Fruit fly (Drosophila melanogaster) whole organism, embryonic: Measurements from ENCODE around the gene Ir67a.
A peak's percentile ranks its signal among the peaks of the same experiment; 100 is the strongest.

Source experiments
- Ada2b ChIP-seq: fragments of 200-800 bp; sonication (Bioruptor generic); IDR thresholded peaks from 2 replicates; pipeline ENCODE4 v1.3.6; 2022; ENCODE audit warnings: missing biosample characterization, missing genetic modification characterization
- CG11504 ChIP-seq: fragments of 200-800 bp; sonication (Bioruptor generic); optimal IDR thresholded peaks from 3 replicates; lab custom pipeline; 2019; ENCODE audit warnings: missing biosample characterization, mild to moderate bottlenecking, missing genetic modification characterization, moderate library complexity
- CG13424 ChIP-seq: fragments of 200-800 bp; sonication (Bioruptor generic); optimal IDR thresholded peaks from 2 replicates; lab custom pipeline; 2019; ENCODE audit warnings: missing biosample characterization, mild to moderate bottlenecking, missing genetic modification characterization, moderate library complexity
- CG13894 ChIP-seq: fragments of 200-800 bp; sonication (Bioruptor generic); optimal IDR thresholded peaks from 3 replicates; lab custom pipeline; 2018; ENCODE audit warnings: missing biosample characterization, mild to moderate bottlenecking, missing genetic modification characterization, moderate library complexity
- CG14667 ChIP-seq: fragments of 200-800 bp; sonication (Bioruptor generic); IDR thresholded peaks from 2 replicates; pipeline ENCODE4 v1.3.6; 2022; ENCODE audit warnings: missing biosample characterization, missing genetic modification characterization
- CG14965 ChIP-seq: fragments of 200-800 bp; sonication (Bioruptor generic); optimal IDR thresholded peaks from 2 replicates; lab custom pipeline; 2016; ENCODE audit warnings: missing biosample characterization, missing genetic modification characterization, borderline replicate concordance
- CG1529 ChIP-seq: fragments of 200-800 bp; sonication (Bioruptor generic); optimal IDR thresholded peaks from 3 replicates; lab custom pipeline; 2018; ENCODE audit warnings: missing biosample characterization, missing genetic modification characterization
- CG16813 ChIP-seq: fragments of 200-800 bp; sonication (Bioruptor generic); IDR thresholded peaks from 3 replicates; pipeline ENCODE4 v1.3.6; 2022; ENCODE audit warnings: missing biosample characterization, missing genetic modification characterization; ENCODE audit not compliant: partially characterized antibody
- CG4617 ChIP-seq: fragments of 200-800 bp; sonication (Bioruptor generic); optimal IDR thresholded peaks from 3 replicates; lab custom pipeline; 2016; ENCODE audit warnings: missing biosample characterization, missing genetic modification characterization, borderline replicate concordance
- CG5245 ChIP-seq: fragments of 200-800 bp; sonication (Bioruptor generic); optimal IDR thresholded peaks from 3 replicates; lab custom pipeline; 2016; ENCODE audit warnings: missing biosample characterization, missing genetic modification characterization
- CG6683 ChIP-seq: fragments of 200-800 bp; sonication (Bioruptor generic); optimal IDR thresholded peaks from 2 replicates; lab custom pipeline; 2017; ENCODE audit warnings: missing biosample characterization, mild to moderate bottlenecking, missing genetic modification characterization, missing genetic modification reagents
- CG7928 ChIP-seq: fragments of 200-800 bp; sonication (Bioruptor generic); optimal IDR thresholded peaks from 2 replicates; lab custom pipeline; 2017; ENCODE audit warnings: missing biosample characterization, mild to moderate bottlenecking, missing genetic modification characterization
- CG8290 ChIP-seq, 3 experiments: fragments of 200-800 bp; sonication (Bioruptor generic); optimal IDR thresholded peaks; 2 replicates each; lab custom pipeline; 2016 to 2019; ENCODE audit warnings: missing biosample characterization in 3 of 3, missing genetic modification characterization in 3 of 3, mild to moderate bottlenecking in 2 of 3, moderate library complexity in 1 of 3
- Dip3 ChIP-seq: fragments of 200-800 bp; sonication (Bioruptor generic); optimal IDR thresholded peaks from 3 replicates; lab custom pipeline; 2016; ENCODE audit warnings: missing biosample characterization, missing genetic modification characterization
- Drgx ChIP-seq: fragments of 200-800 bp; sonication (Bioruptor generic); IDR thresholded peaks from 2 replicates; pipeline ENCODE4 v1.3.6; 2022; ENCODE audit warnings: missing biosample characterization, missing genetic modification characterization
- Ets97D ChIP-seq: fragments of 200-800 bp; sonication (Bioruptor generic); optimal IDR thresholded peaks from 3 replicates; lab custom pipeline; 2016; ENCODE audit warnings: missing biosample characterization, missing genetic modification characterization
- Fer1 ChIP-seq: fragments of 200-800 bp; sonication (Bioruptor generic); optimal IDR thresholded peaks from 2 replicates; lab custom pipeline; 2017; ENCODE audit warnings: missing biosample characterization, mild to moderate bottlenecking, missing genetic modification characterization
- Hmr ChIP-seq: fragments of 200-800 bp; sonication (Bioruptor generic); optimal IDR thresholded peaks from 3 replicates; lab custom pipeline; 2017; ENCODE audit warnings: mild to moderate bottlenecking, missing biosample characterization, missing genetic modification reagents, missing genetic modification characterization
- Hr3 ChIP-seq: fragments of 200-800 bp; sonication (Bioruptor generic); optimal IDR thresholded peaks from 3 replicates; lab custom pipeline; 2016; ENCODE audit warnings: missing biosample characterization, missing genetic modification characterization
- MESR4 ChIP-seq: fragments of 200-800 bp; sonication (Bioruptor generic); optimal IDR thresholded peaks from 2 replicates; lab custom pipeline; 2018; ENCODE audit warnings: missing biosample characterization, mild to moderate bottlenecking, missing genetic modification characterization, moderate library complexity
- Mrtf ChIP-seq: fragments of 200-800 bp; sonication (Bioruptor generic); IDR thresholded peaks from 3 replicates; pipeline ENCODE4 v1.3.6; 2022; ENCODE audit warnings: missing biosample characterization, missing genetic modification characterization
- NFAT ChIP-seq: fragments of 200-800 bp; sonication (Bioruptor generic); IDR thresholded peaks from 2 replicates; pipeline ENCODE4 v1.3.6; 2022; ENCODE audit warnings: missing biosample characterization, missing genetic modification characterization
- Ptx1 ChIP-seq: fragments of 200-800 bp; sonication (Bioruptor generic); IDR thresholded peaks from 2 replicates; pipeline ENCODE4 v1.3.6; 2022; ENCODE audit warnings: missing biosample characterization, missing genetic modification characterization
- ac ChIP-seq: fragments of 200-800 bp; sonication (Bioruptor generic); optimal IDR thresholded peaks from 3 replicates; lab custom pipeline; 2017; ENCODE audit warnings: missing biosample characterization, mild to moderate bottlenecking, missing genetic modification characterization
- bsh ChIP-seq, 2 experiments: fragments of 200-800 bp; sonication (Bioruptor generic); optimal IDR thresholded peaks; 2 replicates each; lab custom pipeline; 2017 to 2018; ENCODE audit warnings: mild to moderate bottlenecking in 2 of 2, missing biosample characterization in 2 of 2, missing genetic modification characterization in 2 of 2, moderate library complexity in 1 of 2
- crc ChIP-seq: fragments of 200-800 bp; sonication (Bioruptor generic); optimal IDR thresholded peaks from 2 replicates; lab custom pipeline; 2016; ENCODE audit warnings: missing biosample characterization, missing genetic modification characterization
- dimm ChIP-seq: fragments of 200-800 bp; sonication (Bioruptor generic); IDR thresholded peaks from 2 replicates; pipeline ENCODE4 v1.3.6; 2022; ENCODE audit warnings: missing biosample characterization, missing genetic modification characterization
- disco-r ChIP-seq: fragments of 200-800 bp; sonication (Bioruptor generic); optimal IDR thresholded peaks from 2 replicates; lab custom pipeline; 2016; ENCODE audit warnings: missing biosample characterization, missing genetic modification characterization
- ems ChIP-seq: fragments of 200-800 bp; sonication (Bioruptor generic); optimal IDR thresholded peaks from 3 replicates; lab custom pipeline; 2016; ENCODE audit warnings: missing biosample characterization, missing genetic modification characterization
- fd3F ChIP-seq: fragments of 200-800 bp; sonication (Bioruptor generic); optimal IDR thresholded peaks from 2 replicates; lab custom pipeline; 2018; ENCODE audit warnings: missing biosample characterization, mild to moderate bottlenecking, missing genetic modification characterization, moderate library complexity
- gcm2 ChIP-seq: fragments of 200-800 bp; sonication (Bioruptor generic); optimal IDR thresholded peaks from 2 replicates; lab custom pipeline; 2016; ENCODE audit warnings: missing biosample characterization, missing genetic modification characterization
- hbn ChIP-seq: fragments of 200-800 bp; sonication (Bioruptor generic); IDR thresholded peaks from 2 replicates; pipeline ENCODE4 v1.3.6; 2022; ENCODE audit warnings: missing biosample characterization, missing genetic modification characterization; ENCODE audit not compliant: partially characterized antibody
- her ChIP-seq: fragments of 200-800 bp; sonication (Bioruptor generic); optimal IDR thresholded peaks from 2 replicates; lab custom pipeline; 2016; ENCODE audit warnings: missing biosample characterization, missing genetic modification characterization
- hkb ChIP-seq, 2 experiments: fragments of 200-800 bp in 1 of 2; fragments of >200 bp in 1 of 2; sonication (Bioruptor generic) in 1 of 2; IDR thresholded peaks in 1 of 2; optimal IDR thresholded peaks in 1 of 2; 2 replicates each; pipeline versions ENCODE4 v1.3.6 to Lab custom; 2017 to 2022; ENCODE audit warnings: missing biosample characterization in 1 of 2, missing genetic modification characterization in 1 of 2
- hth ChIP-seq: fragments of >200 bp; optimal IDR thresholded peaks from 2 replicates; lab custom pipeline; 2017; ENCODE audit warnings: inconsistent platforms
- jing ChIP-seq: fragments of 200-800 bp; sonication (Bioruptor generic); optimal IDR thresholded peaks from 2 replicates; lab custom pipeline; 2018; ENCODE audit warnings: missing biosample characterization, mild to moderate bottlenecking, missing genetic modification characterization
- kah ChIP-seq: fragments of 200-800 bp; sonication (Bioruptor generic); optimal IDR thresholded peaks from 2 replicates; lab custom pipeline; 2018; ENCODE audit warnings: missing biosample characterization, mild to moderate bottlenecking, missing genetic modification characterization
- ken ChIP-seq: fragments of 200-800 bp; sonication (Bioruptor generic); IDR thresholded peaks from 3 replicates; pipeline ENCODE4 v1.3.6; 2022; ENCODE audit warnings: missing biosample characterization, missing genetic modification characterization
- lmd ChIP-seq: fragments of 200-800 bp; sonication (Bioruptor generic); IDR thresholded peaks from 2 replicates; pipeline ENCODE4 v1.3.6; 2022; ENCODE audit warnings: missing biosample characterization, missing genetic modification characterization
- mam ChIP-seq: fragments of 200-800 bp; sonication (Bioruptor generic); optimal IDR thresholded peaks from 3 replicates; lab custom pipeline; 2016; ENCODE audit warnings: missing biosample characterization, missing genetic modification characterization
- mld ChIP-seq: fragments of 200-800 bp; sonication (Bioruptor generic); IDR thresholded peaks from 3 replicates; pipeline ENCODE4 v1.3.6; 2022; ENCODE audit warnings: missing biosample characterization, missing genetic modification characterization; ENCODE audit not compliant: partially characterized antibody
- org-1 ChIP-seq: fragments of 200-800 bp; sonication (Bioruptor generic); optimal IDR thresholded peaks from 2 replicates; lab custom pipeline; 2017; ENCODE audit warnings: missing biosample characterization, missing genetic modification characterization
- pita ChIP-seq: fragments of 200-800 bp; sonication (Bioruptor generic); optimal IDR thresholded peaks from 2 replicates; lab custom pipeline; 2017; ENCODE audit warnings: missing biosample characterization, mild to moderate bottlenecking, missing genetic modification characterization
- ranshi ChIP-seq: fragments of 200-800 bp; sonication (Bioruptor generic); IDR thresholded peaks from 2 replicates; pipeline ENCODE4 v1.3.6; 2022; ENCODE audit warnings: missing biosample characterization, missing genetic modification characterization
- row ChIP-seq: fragments of 200-800 bp; sonication (Bioruptor generic); IDR thresholded peaks from 3 replicates; pipeline ENCODE4 v1.3.6; 2022; ENCODE audit warnings: missing biosample characterization, missing genetic modification characterization
- sd ChIP-seq: fragments of 200-800 bp; sonication (Bioruptor generic); optimal IDR thresholded peaks from 3 replicates; lab custom pipeline; 2018; ENCODE audit warnings: missing biosample characterization, mild to moderate bottlenecking, missing genetic modification characterization, moderate library complexity
- sens ChIP-seq: fragments of 200-800 bp; sonication (Bioruptor generic); peaks from one replicate; lab custom pipeline; 2016; ENCODE audit warnings: missing biosample characterization, missing genetic modification characterization
- stc ChIP-seq: fragments of 200-800 bp; sonication (Bioruptor generic); IDR thresholded peaks from 2 replicates; pipeline ENCODE4 v1.3.6; 2022; ENCODE audit warnings: missing biosample characterization, missing genetic modification characterization
- tgo ChIP-seq: fragments of 200-800 bp; sonication (Bioruptor generic); IDR thresholded peaks from 3 replicates; pipeline ENCODE4 v1.3.6; 2022; ENCODE audit warnings: missing biosample characterization, missing genetic modification characterization

Gene Ir67a

dm6 chr3L:9556666-9557065 lies 12.9 kb upstream of the Ir67a start (continued):
- TF ChIP-seq mld (GFP tag; lab: Robert Waterston, UW): no peak
- no peak for TF ChIP-seq CG4617 (GFP tag; lab: Kevin White, UChicago)
- TF ChIP-seq CG13894 (tag; lab: Kevin White, UChicago): peak; percentile 20
- TF ChIP-seq Ada2b (GFP tag; lab: Robert Waterston, UW): no peak
- peak; percentile 61 for TF ChIP-seq sd (tag; lab: Kevin White, UChicago)
- no peak for TF ChIP-seq hth
- TF ChIP-seq CG8290 (GFP tag; optimal IDR thresholded peaks at IDR 0.05; lab: Kevin White, UChicago): no peak
- TF ChIP-seq CG8290 (tag; optimal IDR thresholded peaks at IDR 0.05; lab: Kevin White, UChicago): no peak
- no peak for TF ChIP-seq Hmr (GFP tag; lab: Kevin White, UChicago)
- TF ChIP-seq jing: no peak
- TF ChIP-seq kah (GFP tag; lab: Kevin White, UChicago): no peak
- TF ChIP-seq CG16813: no peak
- no peak for TF ChIP-seq ac (GFP tag; lab: Kevin White, UChicago)
- no peak for TF ChIP-seq dimm (GFP tag; lab: Robert Waterston, UW)
- TF ChIP-seq fd3F (GFP tag; lab: Kevin White, UChicago): no peak
- no peak for TF ChIP-seq CG14965
- TF ChIP-seq ems (GFP tag; lab: Kevin White, UChicago): no peak
- TF ChIP-seq sens (GFP tag; lab: Kevin White, UChicago): no peak
- TF ChIP-seq NFAT (GFP tag; lab: Robert Waterston, UW): 0 out of 2 replicates have a peak, but pooled peaks have one; percentile 16

- no peak for TF ChIP-seq Dip3 (GFP tag; lab: Kevin White, UChicago)
- peak; percentile 51 for TF ChIP-seq sens (GFP tag; lab: Kevin White, UChicago)
- TF ChIP-seq mam (GFP tag; lab: Kevin White, UChicago): no peak
- TF ChIP-seq disco-r (GFP tag; lab: Kevin White, UChicago): no peak
- no peak for TF ChIP-seq CG13424
- no peak for TF ChIP-seq org-1 (GFP tag; lab: Kevin White, UChicago)
- no peak for TF ChIP-seq stc (GFP tag; lab: Robert Waterston, UW)
- no peak for TF ChIP-seq Ptx1 (GFP tag; lab: Robert Waterston, UW)
- TF ChIP-seq hkb (optimal IDR thresholded peaks at IDR 0.05; lab: Kevin White, UChicago): no peak
- TF ChIP-seq hkb (GFP tag; IDR thresholded peaks at IDR 0.05; lab: Robert Waterston, UW): no peak
- no peak for TF ChIP-seq ranshi (GFP tag; lab: Robert Waterston, UW)
- no peak for TF ChIP-seq CG6683 (GFP tag; lab: Kevin White, UChicago)
- TF ChIP-seq CG14667 (GFP tag; lab: Robert Waterston, UW): no peak
- no peak for TF ChIP-seq pita (GFP tag; lab: Kevin White, UChicago)
- no peak for TF ChIP-seq CG1529 (GFP tag; lab: Kevin White, UChicago)
- TF ChIP-seq Drgx: peak; percentile 36; the same call in 1 of the 2 replicates
These were observed 11.2 kb upstream of the Ir67a start for dm6 chr3L:9555004-9555403.

dm6 chr3L:9552190-9552809 lies 8.5 kb upstream of the Ir67a start:
- TF ChIP-seq CG1529 (GFP tag; lab: Kevin White, UChicago) (no peak), hbn (GFP tag; lab: Robert Waterston, UW) (no peak), tgo (GFP tag; lab: Robert Waterston, UW) (peak; percentile 51), lmd (GFP tag; lab: Robert Waterston, UW) (peak; percentile 43), Mrtf (peak; percentile 47; the same call in 1 of the 3 replicates), Ets97D (GFP tag; lab: Kevin White, UChicago) (no peak), row (GFP tag; lab: Robert Waterston, UW) (peak; percentile 34; the same call in 1 of the 3 replicates), her (GFP tag; lab: Kevin White, UChicago) (no peak), crc (GFP tag; lab: Kevin White, UChicago) (no peak), MESR4 (GFP tag; lab: Kevin White, UChicago) (no peak), Fer1 (GFP tag; lab: Kevin White, UChicago) (no peak), ken (GFP tag; lab: Robert Waterston, UW) (no peak), CG11504 (tag; lab: Kevin White, UChicago) (peak; percentile 54), Hr3 (GFP tag; lab: Kevin White, UChicago) (no peak), bsh (GFP tag; optimal IDR thresholded peaks at IDR 0.05; lab: Kevin White, UChicago) (peak in 1 of 2 experiments; percentile 22), CG7928 (no peak), gcm2 (GFP tag; lab: Kevin White, UChicago) (no peak), CG5245 (GFP tag; lab: Kevin White, UChicago) (no peak)
